Worm (Caenorhabditis elegans) whole organism, midembryonic: Measurements from ENCODE around the gene Y57A10B.7.

Experiments
- T22C8.4 ChIP-seq: fragments of 200-800 bp; sonication (Bioruptor generic); IDR thresholded peaks from 2 replicates; pipeline ENCODE4 v1.3.6; 2022; ENCODE audit warnings: missing genetic modification characterization, missing compliant biosample characterization
- cog-1 ChIP-seq: sonication (generic microtip); optimal IDR thresholded peaks from 2 replicates; lab custom pipeline; 2016; ENCODE audit warnings: missing genetic modification characterization, missing compliant biosample characterization
- flt-1 ChIP-seq: fragments of 200-800 bp; sonication (Bioruptor generic); IDR thresholded peaks from 2 replicates; pipeline ENCODE4 v1.3.6; 2022; ENCODE audit warnings: missing genetic modification characterization, missing compliant biosample characterization
- klf-2 ChIP-seq: fragments of 200-800 bp; sonication (Bioruptor generic); conservative IDR thresholded peaks from 2 replicates; pipeline ENCODE4 v1.3.6; 2022; ENCODE audit warnings: missing genetic modification reagents, missing genetic modification characterization, missing compliant biosample characterization
- med-1 ChIP-seq: sonication (generic microtip); optimal IDR thresholded peaks from 2 replicates; lab custom pipeline; 2017; ENCODE audit warnings: missing genetic modification characterization, mild to moderate bottlenecking, missing compliant biosample characterization, antibody characterized with exemption, missing genetic modification reagents; ENCODE audit not compliant: insufficient read depth
- ref-1 ChIP-seq: fragments of 200-800 bp; sonication (Bioruptor generic); conservative IDR thresholded peaks from 2 replicates; pipeline ENCODE4 v1.3.6; 2022; ENCODE audit warnings: missing genetic modification reagents, missing genetic modification characterization, missing compliant biosample characterization
- tab-1 ChIP-seq: fragments of 200-800 bp; sonication (Bioruptor generic); IDR thresholded peaks from 2 replicates; pipeline ENCODE4 v1.3.6; 2022; ENCODE audit warnings: missing genetic modification characterization, missing compliant biosample characterization
- ztf-23 ChIP-seq: fragments of 200-800 bp; sonication (Bioruptor generic); IDR thresholded peaks from 2 replicates; pipeline ENCODE4 v1.3.6; 2022; ENCODE audit warnings: missing genetic modification reagents, missing genetic modification characterization, missing compliant biosample characterization
- ztf-29 ChIP-seq: fragments of 200-800 bp; sonication (Bioruptor generic); IDR thresholded peaks from 2 replicates; pipeline ENCODE4 v1.3.6; 2022; ENCODE audit warnings: missing genetic modification reagents, missing genetic modification characterization, missing compliant biosample characterization

Gene Y57A10B.7

ce11 chrII:12387487-12387886, 6.1 kb downstream of the Y57A10B.7 start:
- TF ChIP-seq ztf-23 (no peak), ref-1 (GFP tag; lab: Robert Waterston, UW) (no peak), ztf-29 (no peak), flt-1 (GFP tag; lab: Robert Waterston, UW) (no peak), tab-1 (GFP tag; lab: Robert Waterston, UW) (no peak), med-1 (GFP tag; lab: Kevin White, UChicago) (no peak), cog-1 (tag; lab: Kevin White, UChicago) (no peak), klf-2 (GFP tag; lab: Robert Waterston, UW) (no peak)

ce11 chrII:12386781-12387180, 6.8 kb downstream of the Y57A10B.7 start, which contains the start of gene sre-42:
TSS of gene sre-42 (minus strand) at chrII:12386881.
- TF ChIP-seq med-1 (GFP tag; lab: Kevin White, UChicago): no peak
- TF ChIP-seq ztf-23: no peak
- no peak for TF ChIP-seq cog-1 (tag; lab: Kevin White, UChicago)
- TF ChIP-seq tab-1 (GFP tag; lab: Robert Waterston, UW): no peak
- no peak for TF ChIP-seq T22C8.4
- TF ChIP-seq klf-2 (GFP tag; lab: Robert Waterston, UW): no peak
- no peak for TF ChIP-seq ztf-29
- TF ChIP-seq flt-1 (GFP tag; lab: Robert Waterston, UW): no peak
- TF ChIP-seq ref-1 (GFP tag; lab: Robert Waterston, UW): no peak

- TF ChIP-seq ztf-23: no peak
- no peak for TF ChIP-seq T22C8.4
- no peak for TF ChIP-seq ztf-29
- no peak for TF ChIP-seq cog-1 (tag; lab: Kevin White, UChicago)
- TF ChIP-seq klf-2 (GFP tag; lab: Robert Waterston, UW): no peak
- no peak for TF ChIP-seq ref-1 (GFP tag; lab: Robert Waterston, UW)
- TF ChIP-seq tab-1 (GFP tag; lab: Robert Waterston, UW): no peak
- TF ChIP-seq med-1 (GFP tag; lab: Kevin White, UChicago): no peak
- TF ChIP-seq flt-1 (GFP tag; lab: Robert Waterston, UW): no peak
Observed at ce11 chrII:12385815-12386214, 7.8 kb downstream of the Y57A10B.7 start.

ce11 chrII:12382625-12383562, 10.7 kb downstream of the Y57A10B.7 start, which contains the start of gene btb-14:
TSS of gene btb-14 (plus strand) at chrII:12383463.
- TF ChIP-seq tab-1 (GFP tag; lab: Robert Waterston, UW) (no peak), klf-2 (GFP tag; lab: Robert Waterston, UW) (no peak), ztf-29 (no peak), flt-1 (GFP tag; lab: Robert Waterston, UW) (no peak), ztf-23 (no peak), med-1 (GFP tag; lab: Kevin White, UChicago) (no peak), T22C8.4 (no peak), cog-1 (tag; lab: Kevin White, UChicago) (no peak), ref-1 (GFP tag; lab: Robert Waterston, UW) (no peak)

- TF ChIP-seq ztf-23 (no peak), ztf-29 (no peak), flt-1 (GFP tag; lab: Robert Waterston, UW) (no peak), tab-1 (GFP tag; lab: Robert Waterston, UW) (no peak), ref-1 (GFP tag; lab: Robert Waterston, UW) (no peak), med-1 (GFP tag; lab: Kevin White, UChicago) (no peak), cog-1 (tag; lab: Kevin White, UChicago) (no peak)
Observed at ce11 chrII:12380888-12381287, 12.7 kb downstream of the Y57A10B.7 start.

- no peak for TF ChIP-seq ztf-29
- no peak for TF ChIP-seq T22C8.4
- TF ChIP-seq cog-1 (tag; lab: Kevin White, UChicago): no peak
- no peak for TF ChIP-seq klf-2 (GFP tag; lab: Robert Waterston, UW)
- TF ChIP-seq ztf-23: no peak
- no peak for TF ChIP-seq flt-1 (GFP tag; lab: Robert Waterston, UW)
- TF ChIP-seq tab-1 (GFP tag; lab: Robert Waterston, UW): no peak
Observed at ce11 chrII:12379430-12379829, 14.2 kb downstream of the Y57A10B.7 start, which contains the start of gene marc-5. TSS of gene marc-5 (minus strand) at chrII:12379530.

- TF ChIP-seq cog-1 (tag; lab: Kevin White, UChicago): no peak
- no peak for TF ChIP-seq flt-1 (GFP tag; lab: Robert Waterston, UW)
- no peak for TF ChIP-seq ztf-29
- TF ChIP-seq tab-1 (GFP tag; lab: Robert Waterston, UW): no peak
- TF ChIP-seq ref-1 (GFP tag; lab: Robert Waterston, UW): no peak
- TF ChIP-seq klf-2 (GFP tag; lab: Robert Waterston, UW): no peak
- no peak for TF ChIP-seq T22C8.4
Observed at ce11 chrII:12378793-12379192, 14.8 kb downstream of the Y57A10B.7 start.

ce11 chrII:12373921-12374320, 19.7 kb downstream of the Y57A10B.7 start:
- TF ChIP-seq klf-2 (GFP tag; lab: Robert Waterston, UW) (no peak), med-1 (GFP tag; lab: Kevin White, UChicago) (no peak), cog-1 (tag; lab: Kevin White, UChicago) (no peak), flt-1 (GFP tag; lab: Robert Waterston, UW) (no peak), ztf-29 (no peak), ref-1 (GFP tag; lab: Robert Waterston, UW) (no peak), T22C8.4 (no peak)

ce11 chrII:12369202-12369601, 24.4 kb downstream of the Y57A10B.7 start:
- TF ChIP-seq ref-1 (GFP tag; lab: Robert Waterston, UW) (no peak), ztf-29 (no peak), flt-1 (GFP tag; lab: Robert Waterston, UW) (no peak), tab-1 (GFP tag; lab: Robert Waterston, UW) (no peak), T22C8.4 (no peak), klf-2 (GFP tag; lab: Robert Waterston, UW) (no peak), med-1 (GFP tag; lab: Kevin White, UChicago) (no peak), ztf-23 (no peak)
